Worm (Caenorhabditis elegans) whole organism, young adult: Measurements from ENCODE around the gene nhr-51.

Source experiments
- F22D6.2 ChIP-seq: sonication (generic microtip); optimal IDR thresholded peaks from 2 replicates; lab custom pipeline; 2016; ENCODE audit warnings: mild to moderate bottlenecking, missing genetic modification characterization, missing compliant biosample characterization
- T07F8.4 ChIP-seq: sonication (generic microtip); optimal IDR thresholded peaks from 2 replicates; lab custom pipeline; 2016; ENCODE audit warnings: mild to moderate bottlenecking, missing genetic modification characterization, moderate library complexity, missing compliant biosample characterization
- bed-2 ChIP-seq: fragments of 200-800 bp; sonication (Bioruptor generic); IDR thresholded peaks from 2 replicates; pipeline ENCODE4 v1.3.6; 2022; ENCODE audit warnings: missing genetic modification reagents, missing genetic modification characterization, missing compliant biosample characterization
- efl-1 ChIP-seq: fragments of 150-350 bp; optimal IDR thresholded peaks from 2 replicates; lab custom pipeline; 2014; ENCODE audit warnings: missing biosample characterization, missing genetic modification reagents, missing genetic modification characterization
- gei-17 ChIP-seq: fragments of 200-800 bp; sonication (Bioruptor generic); optimal IDR thresholded peaks from 2 replicates; lab custom pipeline; 2018; ENCODE audit warnings: mild to moderate bottlenecking, missing genetic modification characterization, missing compliant biosample characterization
- lag-1 ChIP-seq: fragments of 200-800 bp; sonication (Bioruptor generic); IDR thresholded peaks from 2 replicates; pipeline ENCODE4 v1.3.6; 2022; ENCODE audit warnings: missing genetic modification reagents, missing genetic modification characterization, missing compliant biosample characterization
- lin-35 ChIP-seq, 3 experiments: fragments of 150-350 bp in 2 of 3; sonication (generic microtip) in 1 of 3; optimal IDR thresholded peaks; 2 replicates each; lab custom pipeline; 2014 to 2018; ENCODE audit warnings: missing biosample characterization in 3 of 3, missing genetic modification characterization in 3 of 3, missing genetic modification reagents in 3 of 3
- nfya-1 ChIP-seq: sonication (generic microtip); optimal IDR thresholded peaks from 2 replicates; lab custom pipeline; 2017; ENCODE audit warnings: antibody characterized with exemption, missing compliant biosample characterization, missing genetic modification characterization, borderline replicate concordance; ENCODE audit not compliant: insufficient read depth
- nhr-27 ChIP-seq: fragments of 200-800 bp; sonication (Bioruptor generic); optimal IDR thresholded peaks from 2 replicates; lab custom pipeline; 2018; ENCODE audit warnings: mild to moderate bottlenecking, missing genetic modification characterization, moderate library complexity, missing compliant biosample characterization
- nhr-80 ChIP-seq: sonication (generic microtip); optimal IDR thresholded peaks from 2 replicates; lab custom pipeline; 2016; ENCODE audit warnings: missing genetic modification characterization, missing compliant biosample characterization
- snpc-4 ChIP-seq, 5 experiments: fragments of 150-350 bp in 1 of 5; sonication (generic microtip) in 4 of 5; optimal IDR thresholded peaks; 2 replicates each; lab custom pipeline; 2014 to 2018; ENCODE audit warnings: missing genetic modification characterization in 5 of 5, missing biosample characterization in 3 of 5, antibody characterized with exemption in 2 of 5, mild to moderate bottlenecking in 2 of 5, missing compliant biosample characterization in 2 of 5, missing genotype in 2 of 5, moderate library complexity in 2 of 5, missing genetic modification reagents in 1 of 5
- zfh-2 ChIP-seq: fragments of 200-800 bp; sonication (Bioruptor generic); conservative IDR thresholded peaks from 2 replicates; pipeline ENCODE4 v1.3.6; 2022; ENCODE audit warnings: missing genetic modification reagents, missing genetic modification characterization, missing compliant biosample characterization
- ztf-22 ChIP-seq: fragments of 200-800 bp; sonication (Bioruptor generic); optimal IDR thresholded peaks from 2 replicates; lab custom pipeline; 2018; ENCODE audit warnings: mild to moderate bottlenecking, missing genetic modification characterization, moderate library complexity, missing compliant biosample characterization
- ztf-26 ChIP-seq: sonication (generic microtip); optimal IDR thresholded peaks from 2 replicates; lab custom pipeline; 2017; ENCODE audit warnings: missing genetic modification characterization, missing compliant biosample characterization

- TF ChIP-seq bed-2 (GFP tag; lab: Robert Waterston, UW), result no peak
- TF ChIP-seq efl-1 (GFP tag; lab: Kevin White, UChicago), result no peak
- TF ChIP-seq snpc-4 (GFP tag; optimal IDR thresholded peaks at IDR 0.05; lab: Kevin White, UChicago), result no peak
- no peak for TF ChIP-seq snpc-4 (tag; optimal IDR thresholded peaks at IDR 0.05; lab: Kevin White, UChicago)
- no peak for TF ChIP-seq lag-1 (GFP tag; lab: Robert Waterston, UW)
- no peak for TF ChIP-seq T07F8.4 (tag; lab: Kevin White, UChicago)
- TF ChIP-seq ztf-22 (GFP tag; lab: Kevin White, UChicago), result no peak
- TF ChIP-seq lin-35 (GFP tag; optimal IDR thresholded peaks at IDR 0.05; lab: Kevin White, UChicago), result no peak
- no peak for TF ChIP-seq nhr-27
- no peak for TF ChIP-seq gei-17 (GFP tag; lab: Kevin White, UChicago)
- TF ChIP-seq ztf-26 (tag; lab: Kevin White, UChicago), result no peak
- TF ChIP-seq F22D6.2 (tag; lab: Kevin White, UChicago), result no peak
- no peak for TF ChIP-seq nhr-80
- TF ChIP-seq nfya-1 (tag; lab: Kevin White, UChicago), result no peak
- no peak for TF ChIP-seq zfh-2 (GFP tag; lab: Robert Waterston, UW)
Measured at ce11 chrV:15625561-15625960, 48.2 kb upstream of the nhr-51 start, which contains the start of gene C55A1.11.
